Worm (Caenorhabditis elegans): ENCODE results near the gene sel-13.

- TF ChIP-seq flt-1 (GFP tag; IDR thresholded peaks at IDR 0.05) (no peak), ama-1 (optimal IDR thresholded peaks at IDR 0.05) (no peak), ceh-36 (tag; optimal IDR thresholded peaks at IDR 0.05) (no peak), ceh-13 (GFP tag; optimal IDR thresholded peaks at IDR 0.05) (no peak)
These were observed 48.6 kb upstream of the sel-13 start for ce11 chrIII:4748666-4749065.
